Worm (Caenorhabditis elegans) whole organism, young adult: Measurements from ENCODE around the gene cul-2.

ENCODE experiments used
- D2030.7 ChIP-seq: fragments of 200-800 bp; sonication (Bioruptor generic); IDR thresholded peaks from 2 replicates; pipeline ENCODE4 v1.3.6; 2022; ENCODE audit warnings: missing genetic modification reagents, missing genetic modification characterization, missing compliant biosample characterization
- F33H1.4 ChIP-seq: fragments of 200-800 bp; sonication (Bioruptor generic); IDR thresholded peaks from 2 replicates; pipeline ENCODE4 v1.3.6; 2022; ENCODE audit warnings: missing genetic modification reagents, missing genetic modification characterization, missing compliant biosample characterization
- F49E8.2 ChIP-seq: sonication (generic microtip); optimal IDR thresholded peaks from 3 replicates; lab custom pipeline; 2017; ENCODE audit warnings: missing genetic modification characterization, mild to moderate bottlenecking, missing compliant biosample characterization, antibody characterized with exemption, moderate library complexity; ENCODE audit not compliant: insufficient read depth
- K11D2.4 ChIP-seq: fragments of 200-800 bp; sonication (Bioruptor generic); IDR thresholded peaks from 2 replicates; pipeline ENCODE4 v1.3.6; 2022; ENCODE audit warnings: missing genetic modification reagents, missing genetic modification characterization, missing compliant biosample characterization
- Y53F4B.3 ChIP-seq: fragments of 200-800 bp; sonication (Bioruptor generic); IDR thresholded peaks from 2 replicates; pipeline ENCODE4 v1.3.6; 2022; ENCODE audit warnings: missing genetic modification reagents, missing genetic modification characterization, missing compliant biosample characterization
- Y53G8AR.9 ChIP-seq: fragments of 200-800 bp; sonication (Bioruptor generic); conservative IDR thresholded peaks from 2 replicates; pipeline ENCODE4 v1.3.6; 2022; ENCODE audit warnings: missing genetic modification reagents, missing genetic modification characterization, missing compliant biosample characterization
- akir-1 ChIP-seq: fragments of 200-800 bp; sonication (Bioruptor generic); optimal IDR thresholded peaks from 2 replicates; lab custom pipeline; 2018; ENCODE audit warnings: mild to moderate bottlenecking, missing genetic modification characterization, moderate library complexity, missing compliant biosample characterization
- ama-1 ChIP-seq, 3 experiments: fragments of 150-350 bp in 1 of 3; sonication (generic microtip) in 2 of 3; optimal IDR thresholded peaks; 2 replicates each; lab custom pipeline; 2014 to 2018; ENCODE audit warnings: missing biosample characterization in 2 of 3, missing genetic modification characterization in 2 of 3, missing genetic modification reagents in 2 of 3
- aptf-2 ChIP-seq: fragments of 200-800 bp; sonication (Bioruptor generic); conservative IDR thresholded peaks from 2 replicates; pipeline ENCODE4 v1.3.6; 2022; ENCODE audit warnings: missing genetic modification reagents, missing genetic modification characterization, missing compliant biosample characterization
- athp-1 ChIP-seq: sonication (generic microtip); optimal IDR thresholded peaks from 2 replicates; lab custom pipeline; 2017; ENCODE audit warnings: mild to moderate bottlenecking, missing genetic modification characterization, missing compliant biosample characterization
- cebp-2 ChIP-seq: fragments of 200-800 bp; sonication (Bioruptor generic); IDR thresholded peaks from 2 replicates; pipeline ENCODE4 v1.3.6; 2022; ENCODE audit warnings: missing genetic modification characterization, missing compliant biosample characterization
- ceh-100 ChIP-seq: fragments of 200-800 bp; sonication (Bioruptor generic); IDR thresholded peaks from 2 replicates; pipeline ENCODE4 v1.3.6; 2022; ENCODE audit warnings: missing genetic modification reagents, missing genetic modification characterization, missing compliant biosample characterization
- ceh-27 ChIP-seq: fragments of 200-800 bp; sonication (Bioruptor generic); optimal IDR thresholded peaks from 2 replicates; lab custom pipeline; 2018; ENCODE audit warnings: mild to moderate bottlenecking, missing genetic modification characterization, moderate library complexity, missing compliant biosample characterization
- ceh-91 ChIP-seq: fragments of 200-800 bp; sonication (Bioruptor generic); IDR thresholded peaks from 2 replicates; pipeline ENCODE4 v1.3.6; 2022; ENCODE audit warnings: missing genetic modification reagents, missing genetic modification characterization, missing compliant biosample characterization
- die-1 ChIP-seq: sonication (generic microtip); optimal IDR thresholded peaks from 2 replicates; lab custom pipeline; 2016; ENCODE audit warnings: missing genotype, mild to moderate bottlenecking, missing genetic modification characterization, missing compliant biosample characterization
- dpl-1 ChIP-seq: fragments of 150-350 bp; optimal IDR thresholded peaks from 2 replicates; lab custom pipeline; 2014; ENCODE audit warnings: missing biosample characterization, missing genetic modification reagents, missing genetic modification characterization
- efl-1 ChIP-seq: fragments of 150-350 bp; optimal IDR thresholded peaks from 2 replicates; lab custom pipeline; 2014; ENCODE audit warnings: missing biosample characterization, missing genetic modification reagents, missing genetic modification characterization
- lin-54 ChIP-seq: fragments of 200-800 bp; sonication (Bioruptor generic); optimal IDR thresholded peaks from 2 replicates; lab custom pipeline; 2018; ENCODE audit warnings: mild to moderate bottlenecking, missing genetic modification characterization, missing compliant biosample characterization
- lsl-1 ChIP-seq: fragments of 200-800 bp; sonication (Bioruptor generic); optimal IDR thresholded peaks from 2 replicates; lab custom pipeline; 2018; ENCODE audit warnings: mild to moderate bottlenecking, missing genetic modification characterization, moderate library complexity, missing compliant biosample characterization
- madf-6 ChIP-seq: fragments of 200-800 bp; sonication (Bioruptor generic); IDR thresholded peaks from 2 replicates; pipeline ENCODE4 v1.3.6; 2022; ENCODE audit warnings: missing genetic modification reagents, missing genetic modification characterization, missing compliant biosample characterization
- madf-8 ChIP-seq: fragments of 200-800 bp; sonication (Bioruptor generic); conservative IDR thresholded peaks from 2 replicates; pipeline ENCODE4 v1.3.6; 2022; ENCODE audit warnings: missing genetic modification reagents, missing genetic modification characterization, missing compliant biosample characterization
- mes-4 ChIP-seq: sonication (generic microtip); optimal IDR thresholded peaks from 2 replicates; lab custom pipeline; 2016; ENCODE audit warnings: missing genotype, missing genetic modification characterization, missing compliant biosample characterization
- nhr-80 ChIP-seq: sonication (generic microtip); optimal IDR thresholded peaks from 2 replicates; lab custom pipeline; 2016; ENCODE audit warnings: missing genetic modification characterization, missing compliant biosample characterization
- pha-4 ChIP-seq: fragments of 150-350 bp; sonication (generic microtip); optimal IDR thresholded peaks from 2 replicates; lab custom pipeline; 2014; ENCODE audit warnings: missing biosample characterization, missing genetic modification reagents, missing genetic modification characterization
- snpc-1.3 ChIP-seq: sonication (generic microtip); optimal IDR thresholded peaks from 2 replicates; lab custom pipeline; 2017; ENCODE audit warnings: missing genetic modification characterization, mild to moderate bottlenecking, missing compliant biosample characterization, antibody characterized with exemption, moderate library complexity, missing genotype, missing genetic modification reagents; ENCODE audit not compliant: insufficient read depth
- snpc-3.4 ChIP-seq: sonication (generic microtip); optimal IDR thresholded peaks from 2 replicates; lab custom pipeline; 2017; ENCODE audit warnings: missing genetic modification characterization, mild to moderate bottlenecking, missing compliant biosample characterization, antibody characterized with exemption, moderate library complexity, missing genotype, missing genetic modification reagents
- snpc-4 ChIP-seq, 5 experiments: fragments of 150-350 bp in 1 of 5; sonication (generic microtip) in 4 of 5; optimal IDR thresholded peaks; 2 replicates each; lab custom pipeline; 2014 to 2018; ENCODE audit warnings: missing genetic modification characterization in 5 of 5, missing biosample characterization in 3 of 5, antibody characterized with exemption in 2 of 5, mild to moderate bottlenecking in 2 of 5, missing compliant biosample characterization in 2 of 5, missing genotype in 2 of 5, moderate library complexity in 2 of 5, missing genetic modification reagents in 1 of 5
- xnd-1 ChIP-seq: sonication (generic microtip); optimal IDR thresholded peaks from 2 replicates; lab custom pipeline; 2016; ENCODE audit warnings: missing genotype, missing genetic modification reagents, missing genetic modification characterization, missing compliant biosample characterization
- ztf-22 ChIP-seq: fragments of 200-800 bp; sonication (Bioruptor generic); optimal IDR thresholded peaks from 2 replicates; lab custom pipeline; 2018; ENCODE audit warnings: mild to moderate bottlenecking, missing genetic modification characterization, moderate library complexity, missing compliant biosample characterization

cul-2 gene

DNA sequence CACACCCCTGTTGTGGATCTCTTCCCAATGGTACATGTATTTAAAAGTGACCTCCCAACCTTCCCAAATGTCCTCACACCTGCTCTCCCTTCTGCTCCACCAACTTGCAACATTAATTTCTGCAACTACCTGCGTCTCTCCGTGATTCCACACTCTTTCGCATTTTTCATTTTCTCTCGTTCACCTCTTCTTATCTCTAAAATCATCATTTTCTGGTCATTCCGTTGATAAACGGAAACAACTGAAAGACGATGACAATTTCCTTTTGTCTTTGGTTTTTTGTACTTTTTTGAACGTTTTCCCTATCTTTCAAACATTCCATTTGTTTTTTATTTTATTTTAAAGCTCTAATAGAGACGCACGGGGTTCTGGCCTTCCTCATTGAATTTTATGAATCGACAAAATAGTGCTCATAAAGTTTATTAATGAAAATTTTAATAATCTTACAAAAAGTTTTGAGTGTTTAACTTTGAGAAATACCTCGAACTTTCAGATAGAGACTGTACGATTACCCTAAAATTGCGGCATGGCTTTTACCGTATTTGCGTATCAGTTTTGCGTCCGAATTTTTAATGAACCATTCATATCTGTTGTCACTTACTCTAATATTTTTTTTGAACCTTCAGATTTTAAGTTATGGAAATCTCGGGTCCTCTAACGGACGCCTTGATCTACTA is 14.3 kb upstream of the cul-2 start, which contains the start of gene aqp-11:
Gene aqp-11 (plus strand): TSS at position 627 of the 677 bp plus-strand sequence.
- no peak for TF ChIP-seq xnd-1 (tag; lab: Kevin White, UChicago)
- TF ChIP-seq ztf-22 = no peak
- no peak for TF ChIP-seq die-1 (tag; lab: Kevin White, UChicago)
- TF ChIP-seq snpc-4 (GFP tag; optimal IDR thresholded peaks at IDR 0.05; lab: Kevin White, UChicago) = no peak
- TF ChIP-seq snpc-4 (tag; optimal IDR thresholded peaks at IDR 0.05; lab: Kevin White, UChicago) = no peak
- TF ChIP-seq ama-1 (optimal IDR thresholded peaks at IDR 0.05; lab: Kevin White, UChicago) = no peak
- no peak for TF ChIP-seq ama-1 (GFP tag; optimal IDR thresholded peaks at IDR 0.05; lab: Kevin White, UChicago)
- TF ChIP-seq athp-1 (tag; lab: Kevin White, UChicago) = no peak
- TF ChIP-seq nhr-80 (tag; lab: Kevin White, UChicago) = peak; percentile 63

DNA sequence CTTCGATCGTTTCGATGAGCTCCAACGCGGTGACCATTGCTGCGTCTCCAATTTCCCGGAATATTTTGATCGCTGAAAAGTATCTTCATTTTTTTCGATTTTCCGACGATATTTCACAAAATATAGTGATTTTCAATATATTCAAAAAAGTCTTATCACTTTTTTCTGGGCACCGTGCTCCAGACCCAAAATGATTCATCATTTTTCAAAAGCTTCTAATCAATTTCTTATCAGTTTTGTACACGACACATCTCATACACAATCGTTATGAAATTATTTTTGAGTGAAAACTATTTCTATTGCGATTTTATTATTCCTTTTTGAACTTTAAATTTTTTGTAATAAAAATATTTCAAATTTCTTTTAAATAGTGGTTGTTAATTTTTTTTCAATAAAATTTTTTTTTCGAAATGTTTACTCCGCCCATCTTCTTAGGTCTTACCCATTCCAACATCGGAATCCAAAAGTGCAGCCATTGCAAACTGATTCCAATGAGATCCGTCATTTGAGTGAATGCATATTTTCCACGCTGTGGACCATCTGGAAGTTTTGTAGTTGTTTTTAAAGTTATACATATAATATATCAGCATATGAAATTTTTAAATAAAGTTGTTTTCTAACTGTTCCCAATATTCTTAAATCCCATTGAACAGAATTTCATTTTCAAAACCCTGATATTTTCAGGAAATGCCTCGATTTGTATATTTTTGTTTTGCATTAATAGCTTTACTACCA is 8.1 kb upstream of the cul-2 start, which contains the start of gene sid-2:
Gene sid-2 (plus strand): TSS at position 685 of the 735 bp plus-strand sequence.
- TF ChIP-seq ceh-27 (GFP tag; lab: Kevin White, UChicago) (no peak), Y53F4B.3 (GFP tag; lab: Robert Waterston, UW) (no peak), nhr-80 (tag; lab: Kevin White, UChicago) (peak; percentile 41), F49E8.2 (tag; lab: Kevin White, UChicago) (no peak), ceh-100 (GFP tag; lab: Robert Waterston, UW) (no peak), pha-4 (tag; lab: Kevin White, UChicago) (no peak), akir-1 (no peak)

DNA sequence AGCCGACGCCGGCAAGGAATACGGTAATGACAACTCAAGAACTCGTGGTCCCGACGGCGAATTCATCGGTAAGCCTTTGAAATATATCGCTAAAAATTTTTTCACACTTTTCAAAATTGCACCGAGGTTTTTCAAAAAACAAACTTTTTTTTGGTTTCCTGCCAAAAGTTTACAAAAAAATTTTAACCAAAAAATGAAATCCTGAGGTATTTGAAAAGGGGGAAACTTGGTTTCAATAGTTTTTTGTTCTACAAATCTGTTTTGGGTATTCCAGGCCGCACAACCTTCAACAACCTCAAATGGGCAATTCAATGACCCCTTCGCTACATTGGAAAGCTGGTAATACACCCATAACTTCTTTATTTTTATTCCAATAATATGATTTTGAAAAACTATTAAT is 5.0 kb upstream of the cul-2 start:
- TF ChIP-seq aptf-2 (GFP tag; lab: Robert Waterston, UW) = no peak
- no peak for TF ChIP-seq Y53G8AR.9 (GFP tag; lab: Robert Waterston, UW)

DNA sequence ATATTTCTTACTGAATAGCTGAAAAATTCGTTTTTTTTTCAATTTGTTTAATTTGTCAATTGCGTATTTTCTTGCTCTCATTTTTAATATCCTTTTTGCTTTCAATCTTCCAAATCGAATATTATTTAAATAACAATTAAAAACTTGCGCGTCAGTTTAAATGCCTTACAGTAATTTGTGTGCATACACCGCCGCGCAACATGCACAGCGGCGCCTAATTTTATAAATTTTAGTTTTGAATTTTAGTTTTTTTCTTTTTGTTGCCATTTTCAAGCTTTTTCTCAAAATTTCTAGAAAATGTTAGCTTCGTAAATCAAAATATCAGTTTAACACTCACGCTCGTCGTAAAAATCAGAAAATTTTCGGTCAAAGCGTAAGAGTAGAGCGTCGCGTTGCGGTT is 3.8 kb upstream of the cul-2 start:
- TF ChIP-seq lin-54 (GFP tag; lab: Kevin White, UChicago) (peak; percentile 7), K11D2.4 (GFP tag; lab: Robert Waterston, UW) (no peak), ceh-91 (GFP tag; lab: Robert Waterston, UW) (peak; percentile 24; the same call in 1 of the 2 replicates), madf-6 (GFP tag; lab: Robert Waterston, UW) (peak; percentile 74), snpc-3.4 (tag; lab: Kevin White, UChicago) (peak; percentile 23), snpc-1.3 (tag; lab: Kevin White, UChicago) (peak; percentile 36), F33H1.4 (GFP tag; lab: Robert Waterston, UW) (peak; percentile 54), efl-1 (peak; percentile 84), cebp-2 (GFP tag; lab: Robert Waterston, UW) (no peak), mes-4 (no peak), dpl-1 (GFP tag; lab: Kevin White, UChicago) (peak; percentile 60), xnd-1 (tag; lab: Kevin White, UChicago) (peak; percentile 54), D2030.7 (peak; percentile 57), lsl-1 (GFP tag; lab: Kevin White, UChicago) (peak; percentile 84), madf-8 (peak; percentile 51; the same call in 1 of the 2 replicates)
- TF ChIP-seq, all 124 proteins: peak for 12
